Worm (Caenorhabditis elegans): ENCODE measurements around the gene col-142.

- TF ChIP-seq cnd-1 (tag; optimal IDR thresholded peaks at IDR 0.05): no peak
- TF ChIP-seq unc-39 (tag; optimal IDR thresholded peaks at IDR 0.05): no peak
Measured at ce11 chrV:6838599-6838998, 7.6 kb downstream of the col-142 start, which contains the start of gene T15B7.15.
